Worm (Caenorhabditis elegans) whole organism, late embryonic: ENCODE results near the gene hrg-2.

Experiments used
- fax-1 ChIP-seq: sonication (generic microtip); optimal IDR thresholded peaks from 2 replicates; lab custom pipeline; 2016; ENCODE audit warnings: missing genotype, missing genetic modification characterization, missing compliant biosample characterization
- pha-4 ChIP-seq: fragments of 150-350 bp; optimal IDR thresholded peaks from 2 replicates; lab custom pipeline; 2018; ENCODE audit warnings: missing biosample characterization, missing genetic modification reagents, missing genetic modification characterization
- ref-2 ChIP-seq: sonication (generic microtip); optimal IDR thresholded peaks from 2 replicates; lab custom pipeline; 2016; ENCODE audit warnings: missing genetic modification characterization, missing compliant biosample characterization

DNA sequence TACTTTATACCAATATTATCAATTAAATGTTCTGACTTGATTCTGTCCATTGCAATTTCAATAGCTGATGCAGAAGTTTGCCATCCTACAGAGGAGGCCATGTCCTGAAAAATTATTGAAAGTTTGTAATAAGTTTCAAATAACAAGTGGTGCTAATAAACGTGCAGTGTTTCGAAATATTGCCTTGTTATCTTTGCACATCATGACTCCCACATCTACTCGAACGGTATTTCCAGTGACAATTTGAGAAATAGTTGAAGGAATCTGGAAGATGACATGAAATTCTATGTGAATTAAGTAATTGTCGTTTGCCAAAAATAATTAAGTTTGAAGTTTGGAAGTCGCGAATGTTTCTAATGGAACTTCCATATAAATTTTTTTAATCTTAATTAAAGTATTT lies 40.9 kb downstream of the hrg-2 start, which contains the start of gene gcy-13:
- no peak for TF ChIP-seq fax-1
- no peak for TF ChIP-seq pha-4 (tag; lab: Kevin White, UChicago)
- no peak for TF ChIP-seq ref-2 (tag; lab: Kevin White, UChicago)
